Worm (Caenorhabditis elegans) whole organism, L1 larva: Measurements from ENCODE around the gene dph-1.

Experiments
- C04F5.9 ChIP-seq: sonication (generic microtip); optimal IDR thresholded peaks from 2 replicates; lab custom pipeline; 2016; ENCODE audit warnings: missing genetic modification characterization, missing compliant biosample characterization
- C16A3.4 ChIP-seq: fragments of 150-350 bp; optimal IDR thresholded peaks from 2 replicates; lab custom pipeline; 2014; ENCODE audit warnings: missing biosample characterization, missing genetic modification characterization
- C34B4.2 ChIP-seq: sonication (generic microtip); optimal IDR thresholded peaks from 2 replicates; lab custom pipeline; 2017; ENCODE audit warnings: mild to moderate bottlenecking, missing genetic modification characterization, missing compliant biosample characterization
- Y116A8C.19 ChIP-seq: sonication (generic microtip); optimal IDR thresholded peaks from 2 replicates; lab custom pipeline; 2016; ENCODE audit warnings: missing compliant biosample characterization, missing genetic modification characterization, borderline replicate concordance
- aha-1 ChIP-seq: fragments of 150-350 bp; optimal IDR thresholded peaks from 2 replicates; lab custom pipeline; 2014; ENCODE audit warnings: missing biosample characterization, missing genetic modification characterization
- alr-1 ChIP-seq: fragments of 200-800 bp; sonication (Bioruptor generic); optimal IDR thresholded peaks from 2 replicates; lab custom pipeline; 2018; ENCODE audit warnings: borderline replicate concordance, mild to moderate bottlenecking, missing genetic modification characterization, missing compliant biosample characterization
- aly-2 ChIP-seq: fragments of 150-350 bp; optimal IDR thresholded peaks from 2 replicates; lab custom pipeline; 2014; ENCODE audit warnings: missing biosample characterization, missing genetic modification characterization
- ama-1 ChIP-seq: fragments of 150-350 bp; optimal IDR thresholded peaks from 2 replicates; lab custom pipeline; 2014
- blmp-1 ChIP-seq: fragments of 150-350 bp; optimal IDR thresholded peaks from 2 replicates; lab custom pipeline; 2014; ENCODE audit warnings: missing biosample characterization, missing genetic modification characterization
- ceh-82 ChIP-seq, 3 experiments: fragments of 150-350 bp in 1 of 3; sonication (generic microtip) in 2 of 3; optimal IDR thresholded peaks; 2 replicates each; lab custom pipeline; 2014 to 2017; ENCODE audit warnings: missing biosample characterization in 3 of 3, missing genetic modification characterization in 3 of 3
- ceh-88 ChIP-seq: fragments of 200-800 bp; sonication (Bioruptor generic); IDR thresholded peaks from 2 replicates; pipeline ENCODE4 v1.3.6; 2022; ENCODE audit warnings: missing genetic modification characterization, missing compliant biosample characterization
- ceh-90 ChIP-seq: sonication (generic microtip); optimal IDR thresholded peaks from 2 replicates; lab custom pipeline; 2016; ENCODE audit warnings: missing genetic modification characterization, missing compliant biosample characterization
- ces-1 ChIP-seq: fragments of 150-350 bp; optimal IDR thresholded peaks from 2 replicates; lab custom pipeline; 2014; ENCODE audit warnings: missing biosample characterization, missing genetic modification reagents, missing genetic modification characterization
- dpl-1 ChIP-seq, 3 experiments: fragments of 150-350 bp in 2 of 3; sonication (generic microtip) in 1 of 3; optimal IDR thresholded peaks; 2 replicates each; lab custom pipeline; 2014 to 2017; ENCODE audit warnings: missing biosample characterization in 3 of 3, missing genetic modification characterization in 3 of 3, missing genetic modification reagents in 3 of 3
- dsc-1 ChIP-seq: sonication (generic microtip); optimal IDR thresholded peaks from 2 replicates; lab custom pipeline; 2016; ENCODE audit warnings: mild to moderate bottlenecking, missing genetic modification characterization, missing compliant biosample characterization
- egl-27 ChIP-seq, 2 experiments: fragments of 150-350 bp in 1 of 2; sonication (generic microtip); optimal IDR thresholded peaks; 3 replicates each; lab custom pipeline; 2017 to 2018; ENCODE audit warnings: missing biosample characterization in 2 of 2, missing genetic modification characterization in 2 of 2, missing genetic modification reagents in 2 of 2
- elt-2 ChIP-seq: sonication (generic microtip); optimal IDR thresholded peaks from 2 replicates; lab custom pipeline; 2016; ENCODE audit warnings: missing genetic modification characterization, mild to moderate bottlenecking, inconsistent platforms, missing compliant biosample characterization, missing genetic modification reagents
- elt-3 ChIP-seq, 6 experiments: fragments of 150-350 bp in 1 of 6; sonication (generic microtip); optimal IDR thresholded peaks; 2 replicates each; lab custom pipeline; 2017 to 2018; ENCODE audit warnings: missing biosample characterization in 6 of 6, missing genetic modification characterization in 6 of 6, inconsistent platforms in 1 of 6
- fkh-10 ChIP-seq: sonication (generic microtip); optimal IDR thresholded peaks from 2 replicates; lab custom pipeline; 2017; ENCODE audit warnings: missing biosample characterization, missing genetic modification reagents, missing genetic modification characterization
- fkh-4 ChIP-seq: sonication (generic microtip); optimal IDR thresholded peaks from 2 replicates; lab custom pipeline; 2016; ENCODE audit warnings: missing compliant biosample characterization, missing genetic modification characterization, borderline replicate concordance
- fos-1 ChIP-seq: fragments of 150-350 bp; optimal IDR thresholded peaks from 2 replicates; lab custom pipeline; 2014; ENCODE audit warnings: missing biosample characterization, missing genetic modification characterization
- grh-1 ChIP-seq: fragments of 200-800 bp; sonication (Bioruptor generic); IDR thresholded peaks from 2 replicates; pipeline ENCODE4 v1.3.6; 2022; ENCODE audit warnings: missing genetic modification reagents, missing genetic modification characterization, missing compliant biosample characterization
- hlh-17 ChIP-seq: fragments of 200-800 bp; sonication (Bioruptor generic); optimal IDR thresholded peaks from 2 replicates; lab custom pipeline; 2018; ENCODE audit warnings: missing genetic modification characterization, mild to moderate bottlenecking, missing compliant biosample characterization, moderate library complexity, borderline replicate concordance
- hlh-4 ChIP-seq: sonication (generic microtip); optimal IDR thresholded peaks from 2 replicates; lab custom pipeline; 2016; ENCODE audit warnings: mild to moderate bottlenecking, missing genetic modification characterization, missing compliant biosample characterization
- hpl-2 ChIP-seq: fragments of 150-350 bp; optimal IDR thresholded peaks from 2 replicates; lab custom pipeline; 2014; ENCODE audit warnings: missing biosample characterization, missing genetic modification reagents, missing genetic modification characterization
- irx-1 ChIP-seq: sonication (generic microtip); optimal IDR thresholded peaks from 2 replicates; lab custom pipeline; 2016; ENCODE audit warnings: missing genetic modification characterization, missing compliant biosample characterization
- lin-13 ChIP-seq: fragments of 150-350 bp; optimal IDR thresholded peaks from 2 replicates; lab custom pipeline; 2014; ENCODE audit warnings: missing biosample characterization, missing genetic modification reagents, missing genetic modification characterization
- lin-14 ChIP-seq: fragments of 200-800 bp; sonication (Bioruptor generic); optimal IDR thresholded peaks from 2 replicates; lab custom pipeline; 2018; ENCODE audit warnings: mild to moderate bottlenecking, missing genetic modification characterization, moderate library complexity, missing compliant biosample characterization
- lin-15B ChIP-seq: fragments of 150-350 bp; sonication (generic microtip); optimal IDR thresholded peaks from 3 replicates; lab custom pipeline; 2014; ENCODE audit warnings: missing biosample characterization, missing genetic modification characterization
- lin-35 ChIP-seq, 2 experiments: fragments of 150-350 bp; optimal IDR thresholded peaks; 2 replicates each; lab custom pipeline; 2014; ENCODE audit warnings: missing biosample characterization in 2 of 2, missing genetic modification characterization in 2 of 2, missing genetic modification reagents in 2 of 2
- lin-39 ChIP-seq: fragments of 150-350 bp; optimal IDR thresholded peaks from 2 replicates; lab custom pipeline; 2014; ENCODE audit warnings: missing biosample characterization, missing genetic modification reagents, missing genetic modification characterization
- lsy-2 ChIP-seq, 2 experiments: fragments of 150-350 bp; optimal IDR thresholded peaks; 2 replicates each; lab custom pipeline; 2014; ENCODE audit warnings: missing biosample characterization in 2 of 2, missing genetic modification characterization in 2 of 2
- mdl-1 ChIP-seq, 2 experiments: fragments of 150-350 bp; optimal IDR thresholded peaks; 2 replicates each; lab custom pipeline; 2014 to 2017; ENCODE audit warnings: missing biosample characterization in 2 of 2, missing genetic modification characterization in 2 of 2, inconsistent platforms in 1 of 2
- mef-2 ChIP-seq: fragments of 150-350 bp; optimal IDR thresholded peaks from 2 replicates; lab custom pipeline; 2014; ENCODE audit warnings: missing biosample characterization, missing genetic modification characterization
- nhr-19 ChIP-seq: fragments of 200-800 bp; sonication (Bioruptor generic); conservative IDR thresholded peaks from 2 replicates; pipeline ENCODE4 v1.3.6; 2022; ENCODE audit warnings: missing genetic modification characterization, missing compliant biosample characterization
- nhr-20 ChIP-seq: sonication (generic microtip); optimal IDR thresholded peaks from 2 replicates; lab custom pipeline; 2016; ENCODE audit warnings: mild to moderate bottlenecking, missing genetic modification characterization, missing compliant biosample characterization
- nhr-28 ChIP-seq: fragments of 150-350 bp; optimal IDR thresholded peaks from 2 replicates; lab custom pipeline; 2014; ENCODE audit warnings: missing biosample characterization, missing genetic modification characterization
- nhr-47 ChIP-seq: sonication (generic microtip); optimal IDR thresholded peaks from 2 replicates; lab custom pipeline; 2016; ENCODE audit warnings: mild to moderate bottlenecking, missing genetic modification characterization, moderate library complexity, missing compliant biosample characterization
- nhr-84 ChIP-seq: sonication (generic microtip); optimal IDR thresholded peaks from 2 replicates; lab custom pipeline; 2017; ENCODE audit warnings: missing biosample characterization, missing genetic modification characterization
- pqm-1 ChIP-seq: sonication (generic microtip); optimal IDR thresholded peaks from 3 replicates; lab custom pipeline; 2017; ENCODE audit warnings: missing biosample characterization, missing genetic modification characterization
- snu-23 ChIP-seq: sonication (generic microtip); optimal IDR thresholded peaks from 2 replicates; lab custom pipeline; 2016; ENCODE audit warnings: missing genetic modification characterization, missing compliant biosample characterization
- sox-4 ChIP-seq: sonication (generic microtip); optimal IDR thresholded peaks from 2 replicates; lab custom pipeline; 2016; ENCODE audit warnings: missing genetic modification characterization, missing compliant biosample characterization
- swsn-7 ChIP-seq: sonication (generic microtip); optimal IDR thresholded peaks from 2 replicates; lab custom pipeline; 2016; ENCODE audit warnings: missing genetic modification characterization, missing compliant biosample characterization
- tbx-2 ChIP-seq: sonication (generic microtip); optimal IDR thresholded peaks from 2 replicates; lab custom pipeline; 2016; ENCODE audit warnings: missing genetic modification characterization, missing compliant biosample characterization
- unc-86 ChIP-seq: sonication (generic microtip); optimal IDR thresholded peaks from 2 replicates; lab custom pipeline; 2016; ENCODE audit warnings: missing genetic modification characterization, missing compliant biosample characterization
- unc-98 ChIP-seq: fragments of 200-800 bp; sonication (Bioruptor generic); IDR thresholded peaks from 2 replicates; pipeline ENCODE4 v1.3.6; 2022; ENCODE audit warnings: missing genetic modification characterization, missing compliant biosample characterization
- ztf-4 ChIP-seq: fragments of 150-350 bp; optimal IDR thresholded peaks from 2 replicates; lab custom pipeline; 2014; ENCODE audit warnings: missing biosample characterization, missing genetic modification characterization

The dph-1 gene

DNA sequence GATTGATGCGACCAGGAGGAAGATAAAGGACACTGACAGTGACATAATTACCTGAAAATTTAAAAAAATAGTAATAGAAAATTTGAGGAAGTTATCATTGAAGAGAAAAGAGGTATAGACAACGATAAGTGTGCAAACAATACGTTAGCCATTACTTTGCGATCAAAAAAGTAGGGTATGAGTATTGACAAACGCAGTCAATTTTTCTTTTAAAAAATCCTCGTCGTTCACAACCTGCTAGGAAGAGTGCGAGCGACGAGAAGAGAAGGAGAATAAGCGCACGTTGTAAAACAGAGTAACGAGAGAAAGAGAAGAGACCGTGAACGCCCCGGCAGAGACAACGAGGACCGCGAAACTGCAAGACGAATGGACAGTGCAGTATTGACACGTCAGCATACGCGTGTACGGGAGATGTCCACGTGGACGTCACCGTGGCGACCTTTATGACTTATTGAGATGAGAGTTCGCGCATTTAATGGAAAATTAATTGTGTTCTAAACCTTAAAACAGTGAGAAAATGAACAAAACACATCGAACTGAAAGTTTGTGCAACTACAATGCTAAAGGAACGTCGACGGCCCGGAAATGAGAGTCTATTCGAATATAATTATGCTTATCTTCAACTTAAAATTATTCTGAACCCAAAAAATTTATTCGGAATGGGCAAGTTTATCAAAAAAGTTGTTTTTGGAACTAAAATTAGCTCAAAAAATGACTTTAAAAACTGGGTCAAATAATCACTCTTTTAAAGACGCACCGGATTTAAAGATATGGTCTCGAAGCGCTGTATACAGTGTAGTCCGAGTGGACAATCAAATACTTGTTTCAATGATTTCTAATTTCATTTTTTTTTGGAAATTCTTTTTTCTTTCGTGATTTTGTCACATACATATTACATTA, 5.0 kb upstream of the dph-1 start, which contains the start of the genes pdi-1 and C14B1.2 (continued):
- peak in 1 of 6 experiments; percentile 22 for TF ChIP-seq elt-3 (tag; optimal IDR thresholded peaks at IDR 0.05; lab: Kevin White, UChicago)
- TF ChIP-seq swsn-7 (tag; lab: Kevin White, UChicago), result peak; percentile 14
- TF ChIP-seq tbx-2 (tag; lab: Kevin White, UChicago), result peak; percentile 23
- 0 out of 2 replicates have a peak, but pooled peaks have one; percentile 10 for TF ChIP-seq nhr-19
- peak in 1 of 2 experiments; percentile 70 for TF ChIP-seq mdl-1 (tag; optimal IDR thresholded peaks at IDR 0.05; lab: Kevin White, UChicago)
- TF ChIP-seq pqm-1 (tag; lab: Kevin White, UChicago), result no peak
- TF ChIP-seq ztf-4 (tag; lab: Kevin White, UChicago), result no peak
- TF ChIP-seq alr-1 (tag; lab: Kevin White, UChicago), result no peak
- no peak for TF ChIP-seq dsc-1
- no peak for TF ChIP-seq hpl-2 (GFP tag; lab: Kevin White, UChicago)
- TF ChIP-seq dpl-1 (GFP tag; optimal IDR thresholded peaks at IDR 0.05; lab: Kevin White, UChicago), result peak in 2 of 3 experiments; percentile 3 to 10
- TF ChIP-seq lsy-2 (tag; optimal IDR thresholded peaks at IDR 0.05; lab: Kevin White, UChicago), result peak in 1 of 2 experiments; percentile 25
- TF ChIP-seq nhr-20 (tag; lab: Kevin White, UChicago), result no peak
- TF ChIP-seq blmp-1 (tag; lab: Kevin White, UChicago), result peak; percentile 20
- TF ChIP-seq aly-2 (tag; lab: Kevin White, UChicago), result no peak
- no peak for TF ChIP-seq nhr-47
- no peak for TF ChIP-seq C34B4.2 (tag; lab: Kevin White, UChicago)
- no peak for TF ChIP-seq unc-86 (tag; lab: Kevin White, UChicago)
- no peak for TF ChIP-seq nhr-28 (tag; lab: Kevin White, UChicago)
- TF ChIP-seq lin-13 (GFP tag; lab: Kevin White, UChicago), result no peak
- TF ChIP-seq fos-1 (tag; lab: Kevin White, UChicago), result no peak
- no peak for TF ChIP-seq sox-4 (tag; lab: Kevin White, UChicago)
- no peak for TF ChIP-seq C16A3.4
- no peak for TF ChIP-seq egl-27 (tag; optimal IDR thresholded peaks at IDR 0.05; lab: Kevin White, UChicago)
- TF ChIP-seq elt-2 (tag; lab: Kevin White, UChicago), result no peak
- no peak for TF ChIP-seq hlh-4 (tag; lab: Kevin White, UChicago)
- no peak for TF ChIP-seq fkh-4
- TF ChIP-seq ceh-90 (tag; lab: Kevin White, UChicago), result no peak
- no peak for TF ChIP-seq C04F5.9 (tag; lab: Kevin White, UChicago)
- TF ChIP-seq ceh-88 (GFP tag; lab: Robert Waterston, UW), result no peak
- TF ChIP-seq ceh-82 (tag; optimal IDR thresholded peaks at IDR 0.05; lab: Kevin White, UChicago), result no peak
- peak; percentile 47 for TF ChIP-seq snu-23
- no peak for TF ChIP-seq hlh-17 (GFP tag; lab: Kevin White, UChicago)
- no peak for TF ChIP-seq ces-1 (GFP tag; lab: Kevin White, UChicago)
- no peak for TF ChIP-seq Y116A8C.19 (tag; lab: Kevin White, UChicago)
- TF ChIP-seq lin-39 (tag; lab: Kevin White, UChicago), result no peak
- no peak for TF ChIP-seq lin-15B (tag; lab: Kevin White, UChicago)
- no peak for TF ChIP-seq mef-2
- TF ChIP-seq ama-1 (lab: Kevin White, UChicago), result no peak
- peak; percentile 90 for TF ChIP-seq lin-14
- TF ChIP-seq fkh-10, result no peak
- no peak for TF ChIP-seq unc-98 (GFP tag; lab: Robert Waterston, UW)
- no peak for TF ChIP-seq irx-1
- peak; percentile 17 to 31 for TF ChIP-seq lin-35 (GFP tag; optimal IDR thresholded peaks at IDR 0.05; lab: Kevin White, UChicago)
- TF ChIP-seq nhr-84 (tag; lab: Kevin White, UChicago), result no peak
- TF ChIP-seq aha-1 (tag; lab: Kevin White, UChicago), result no peak
- no peak for TF ChIP-seq grh-1 (GFP tag; lab: Robert Waterston, UW)
